Worm (Caenorhabditis elegans) whole organism, young adult: ENCODE results near the gene cdr-4.

Experiments used
- B0019.2 ChIP-seq: fragments of 200-800 bp; sonication (Bioruptor generic); conservative IDR thresholded peaks from 2 replicates; pipeline ENCODE4 v1.3.6; 2022; ENCODE audit warnings: missing genetic modification reagents, missing genetic modification characterization, missing compliant biosample characterization
- C06A6.2 ChIP-seq: fragments of 200-800 bp; sonication (Bioruptor generic); conservative IDR thresholded peaks from 2 replicates; pipeline ENCODE4 v1.3.6; 2022; ENCODE audit warnings: missing genetic modification characterization, missing compliant biosample characterization
- F37B4.10 ChIP-seq: fragments of 200-800 bp; sonication (Bioruptor generic); IDR thresholded peaks from 2 replicates; pipeline ENCODE4 v1.3.6; 2022; ENCODE audit warnings: missing genetic modification characterization, missing compliant biosample characterization
- F39B2.1 ChIP-seq: fragments of 200-800 bp; sonication (Bioruptor generic); IDR thresholded peaks from 2 replicates; pipeline ENCODE4 v1.3.6; 2022; ENCODE audit warnings: missing genetic modification reagents, missing genetic modification characterization, missing compliant biosample characterization
- F52B5.7 ChIP-seq: sonication (generic microtip); optimal IDR thresholded peaks from 2 replicates; lab custom pipeline; 2016; ENCODE audit warnings: mild to moderate bottlenecking, missing genetic modification characterization, missing compliant biosample characterization
- F55B11.4 ChIP-seq: sonication (generic microtip); optimal IDR thresholded peaks from 2 replicates; lab custom pipeline; 2016; ENCODE audit warnings: missing compliant biosample characterization, missing genetic modification characterization, borderline replicate concordance; ENCODE audit not compliant: insufficient read depth
- F57A8.1 ChIP-seq: fragments of 200-800 bp; sonication (Bioruptor generic); optimal IDR thresholded peaks from 2 replicates; lab custom pipeline; 2018; ENCODE audit warnings: mild to moderate bottlenecking, missing genetic modification characterization, moderate library complexity, missing compliant biosample characterization
- T07F8.4 ChIP-seq: sonication (generic microtip); optimal IDR thresholded peaks from 2 replicates; lab custom pipeline; 2016; ENCODE audit warnings: mild to moderate bottlenecking, missing genetic modification characterization, moderate library complexity, missing compliant biosample characterization
- Y95B8A.8 ChIP-seq: fragments of 200-800 bp; sonication (Bioruptor generic); IDR thresholded peaks from 2 replicates; pipeline ENCODE4 v1.3.6; 2022; ENCODE audit warnings: missing genetic modification reagents, missing genetic modification characterization, missing compliant biosample characterization
- atf-7 ChIP-seq: sonication (generic microtip); optimal IDR thresholded peaks from 2 replicates; lab custom pipeline; 2017; ENCODE audit warnings: mild to moderate bottlenecking, missing genetic modification characterization, missing compliant biosample characterization
- ceh-27 ChIP-seq: fragments of 200-800 bp; sonication (Bioruptor generic); optimal IDR thresholded peaks from 2 replicates; lab custom pipeline; 2018; ENCODE audit warnings: mild to moderate bottlenecking, missing genetic modification characterization, moderate library complexity, missing compliant biosample characterization
- ceh-40 ChIP-seq: fragments of 200-800 bp; sonication (Bioruptor generic); IDR thresholded peaks from 2 replicates; pipeline ENCODE4 v1.3.6; 2022; ENCODE audit warnings: missing genetic modification characterization, missing compliant biosample characterization
- ceh-58 ChIP-seq: fragments of 200-800 bp; sonication (Bioruptor generic); IDR thresholded peaks from 2 replicates; pipeline ENCODE4 v1.3.6; 2022; ENCODE audit warnings: missing genetic modification characterization, missing compliant biosample characterization
- die-1 ChIP-seq: sonication (generic microtip); optimal IDR thresholded peaks from 2 replicates; lab custom pipeline; 2016; ENCODE audit warnings: missing genotype, mild to moderate bottlenecking, missing genetic modification characterization, missing compliant biosample characterization
- egl-18 ChIP-seq: fragments of 200-800 bp; sonication (Bioruptor generic); IDR thresholded peaks from 2 replicates; pipeline ENCODE4 v1.3.6; 2022; ENCODE audit warnings: missing genetic modification reagents, missing genetic modification characterization, missing compliant biosample characterization
- ekl-4 ChIP-seq: fragments of 200-800 bp; sonication (Bioruptor generic); IDR thresholded peaks from 2 replicates; pipeline ENCODE4 v1.3.6; 2022; ENCODE audit warnings: missing genetic modification reagents, missing genetic modification characterization, missing compliant biosample characterization
- lin-26 ChIP-seq: fragments of 200-800 bp; sonication (Bioruptor generic); IDR thresholded peaks from 2 replicates; pipeline ENCODE4 v1.3.6; 2022; ENCODE audit warnings: missing genetic modification reagents, missing genetic modification characterization, missing compliant biosample characterization
- lin-35 ChIP-seq, 3 experiments: fragments of 150-350 bp in 2 of 3; sonication (generic microtip) in 1 of 3; optimal IDR thresholded peaks; 2 replicates each; lab custom pipeline; 2014 to 2018; ENCODE audit warnings: missing biosample characterization in 3 of 3, missing genetic modification characterization in 3 of 3, missing genetic modification reagents in 3 of 3
- lir-1 ChIP-seq: fragments of 200-800 bp; sonication (Bioruptor generic); conservative IDR thresholded peaks from 2 replicates; pipeline ENCODE4 v1.3.6; 2022; ENCODE audit warnings: missing genetic modification reagents, missing genetic modification characterization, missing compliant biosample characterization
- madf-3 ChIP-seq: fragments of 200-800 bp; sonication (Bioruptor generic); IDR thresholded peaks from 2 replicates; pipeline ENCODE4 v1.3.6; 2022; ENCODE audit warnings: missing genetic modification reagents, missing genetic modification characterization, missing compliant biosample characterization
- mcd-1 ChIP-seq: fragments of 200-800 bp; sonication (Bioruptor generic); IDR thresholded peaks from 2 replicates; pipeline ENCODE4 v1.3.6; 2022; ENCODE audit warnings: missing genetic modification reagents, missing genetic modification characterization, missing compliant biosample characterization
- mxl-1 ChIP-seq: sonication (generic microtip); optimal IDR thresholded peaks from 2 replicates; lab custom pipeline; 2016; ENCODE audit warnings: missing genetic modification characterization, missing compliant biosample characterization
- nhr-120 ChIP-seq: fragments of 200-800 bp; sonication (Bioruptor generic); IDR thresholded peaks from 2 replicates; pipeline ENCODE4 v1.3.6; 2022; ENCODE audit warnings: missing genetic modification characterization, missing compliant biosample characterization
- nhr-80 ChIP-seq: sonication (generic microtip); optimal IDR thresholded peaks from 2 replicates; lab custom pipeline; 2016; ENCODE audit warnings: missing genetic modification characterization, missing compliant biosample characterization
- nhr-90 ChIP-seq: sonication (generic microtip); optimal IDR thresholded peaks from 2 replicates; lab custom pipeline; 2016; ENCODE audit warnings: missing genotype, mild to moderate bottlenecking, missing genetic modification characterization, missing compliant biosample characterization
- pha-4 ChIP-seq: fragments of 150-350 bp; sonication (generic microtip); optimal IDR thresholded peaks from 2 replicates; lab custom pipeline; 2014; ENCODE audit warnings: missing biosample characterization, missing genetic modification reagents, missing genetic modification characterization
- snpc-1.1 ChIP-seq: sonication (generic microtip); optimal IDR thresholded peaks from 2 replicates; lab custom pipeline; 2017; ENCODE audit warnings: missing genetic modification characterization, mild to moderate bottlenecking, missing compliant biosample characterization, antibody characterized with exemption, moderate library complexity, missing genotype, missing genetic modification reagents; ENCODE audit not compliant: insufficient read depth
- snpc-4 ChIP-seq, 5 experiments: fragments of 150-350 bp in 1 of 5; sonication (generic microtip) in 4 of 5; optimal IDR thresholded peaks; 2 replicates each; lab custom pipeline; 2014 to 2018; ENCODE audit warnings: missing genetic modification characterization in 5 of 5, missing biosample characterization in 3 of 5, antibody characterized with exemption in 2 of 5, mild to moderate bottlenecking in 2 of 5, missing compliant biosample characterization in 2 of 5, missing genotype in 2 of 5, moderate library complexity in 2 of 5, missing genetic modification reagents in 1 of 5
- tbp1 ChIP-seq: fragments of 200-800 bp; sonication (Bioruptor generic); optimal IDR thresholded peaks from 2 replicates; lab custom pipeline; 2018; ENCODE audit warnings: mild to moderate bottlenecking, missing genetic modification characterization, missing compliant biosample characterization
- unc-130 ChIP-seq: sonication (generic microtip); optimal IDR thresholded peaks from 2 replicates; lab custom pipeline; 2016; ENCODE audit warnings: missing genetic modification reagents, missing genetic modification characterization, missing compliant biosample characterization
- unc-62 ChIP-seq: fragments of 150-350 bp; optimal IDR thresholded peaks from 2 replicates; lab custom pipeline; 2014; ENCODE audit warnings: missing biosample characterization, missing genetic modification reagents, missing genetic modification characterization
- zim-3 ChIP-seq: sonication (generic microtip); optimal IDR thresholded peaks from 2 replicates; lab custom pipeline; 2017; ENCODE audit warnings: mild to moderate bottlenecking, missing genetic modification characterization, moderate library complexity, missing compliant biosample characterization

The cdr-4 gene

DNA sequence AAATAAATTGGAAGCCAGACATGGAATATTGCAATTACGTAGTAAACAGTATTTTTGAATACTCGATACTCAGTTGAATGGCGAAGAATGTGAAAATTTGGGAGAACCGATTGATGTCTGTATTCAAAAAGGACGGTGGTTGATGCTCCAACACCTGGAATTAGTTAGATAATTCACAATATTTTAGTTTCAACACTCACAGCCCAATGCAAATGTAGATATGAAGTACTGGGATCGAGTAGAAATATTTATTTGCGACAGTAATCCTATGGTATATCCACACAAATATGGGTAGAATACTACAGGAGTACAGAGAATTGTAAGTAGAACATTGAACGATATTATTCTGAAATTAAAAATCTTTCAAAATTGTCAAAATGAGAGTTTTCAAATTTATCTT, 24.7 kb upstream of the cdr-4 start:
- TF ChIP-seq B0019.2 (GFP tag; lab: Robert Waterston, UW): no peak
- TF ChIP-seq Y95B8A.8: no peak
- no peak for TF ChIP-seq mcd-1 (GFP tag; lab: Robert Waterston, UW)
- no peak for TF ChIP-seq tbp1

DNA sequence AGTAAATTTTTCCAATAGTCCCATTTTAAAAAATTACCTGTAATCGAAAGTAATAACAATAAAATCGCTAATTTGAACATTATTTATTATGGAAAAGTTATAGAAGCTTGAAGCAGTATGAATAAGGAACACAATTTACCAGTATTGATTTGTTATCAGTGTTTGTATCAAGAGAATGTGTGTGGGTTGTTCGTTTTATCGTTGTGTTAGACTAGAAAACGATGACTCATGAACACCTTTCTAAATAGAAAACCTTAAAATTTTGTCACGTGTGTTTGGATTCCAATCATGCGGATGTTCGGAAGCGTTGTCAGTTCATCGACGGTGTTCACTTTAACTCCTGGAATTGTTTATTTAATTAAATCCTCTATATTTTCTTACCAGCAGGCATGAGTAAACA, 23.7 kb upstream of the cdr-4 start, which contains the start of gene C54D10.13:
Gene C54D10.13 (minus strand): TSS at position 179 of the 400 bp plus-strand sequence.
- no peak for TF ChIP-seq madf-3

DNA sequence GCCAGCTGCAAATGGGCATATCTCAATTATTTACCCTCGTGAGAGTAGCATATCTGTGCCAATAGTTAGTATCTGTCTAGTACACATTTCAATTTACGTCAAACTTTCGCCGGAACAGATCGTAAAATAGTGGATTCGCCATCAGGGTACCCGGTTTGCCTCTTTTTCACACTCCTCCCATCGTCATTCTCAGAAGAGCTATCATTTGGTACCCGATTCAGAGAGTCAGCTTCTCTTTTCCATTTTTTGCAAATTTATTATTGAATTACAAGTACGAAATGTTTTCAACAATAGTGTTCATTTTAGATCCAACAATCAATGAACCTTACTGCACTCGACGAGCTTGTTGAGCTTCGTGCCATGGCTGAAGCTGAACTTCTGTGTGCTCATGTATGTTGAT, 20.6 kb upstream of the cdr-4 start, which contains the start of gene C54D10.5:
Gene C54D10.5 (plus strand): TSS at position 301 of the 400 bp plus-strand sequence.
- TF ChIP-seq lin-26 (no peak), nhr-90 (tag; lab: Kevin White, UChicago) (no peak), pha-4 (tag; lab: Kevin White, UChicago) (no peak), ekl-4 (GFP tag; lab: Robert Waterston, UW) (no peak), snpc-4 (GFP tag; optimal IDR thresholded peaks at IDR 0.05; lab: Kevin White, UChicago) (no peak), snpc-4 (tag; optimal IDR thresholded peaks at IDR 0.05; lab: Kevin White, UChicago) (no peak), F37B4.10 (GFP tag; lab: Robert Waterston, UW) (no peak), nhr-120 (GFP tag; lab: Robert Waterston, UW) (no peak), unc-130 (GFP tag; lab: Kevin White, UChicago) (no peak), ceh-40 (GFP tag; lab: Robert Waterston, UW) (no peak), F57A8.1 (GFP tag; lab: Kevin White, UChicago) (no peak), C06A6.2 (GFP tag; lab: Robert Waterston, UW) (no peak), Y95B8A.8 (no peak), nhr-80 (tag; lab: Kevin White, UChicago) (no peak), snpc-1.1 (tag; lab: Kevin White, UChicago) (no peak), unc-62 (GFP tag; lab: Kevin White, UChicago) (no peak), F52B5.7 (no peak), ceh-58 (GFP tag; lab: Robert Waterston, UW) (no peak), mxl-1 (tag; lab: Kevin White, UChicago) (no peak)

DNA sequence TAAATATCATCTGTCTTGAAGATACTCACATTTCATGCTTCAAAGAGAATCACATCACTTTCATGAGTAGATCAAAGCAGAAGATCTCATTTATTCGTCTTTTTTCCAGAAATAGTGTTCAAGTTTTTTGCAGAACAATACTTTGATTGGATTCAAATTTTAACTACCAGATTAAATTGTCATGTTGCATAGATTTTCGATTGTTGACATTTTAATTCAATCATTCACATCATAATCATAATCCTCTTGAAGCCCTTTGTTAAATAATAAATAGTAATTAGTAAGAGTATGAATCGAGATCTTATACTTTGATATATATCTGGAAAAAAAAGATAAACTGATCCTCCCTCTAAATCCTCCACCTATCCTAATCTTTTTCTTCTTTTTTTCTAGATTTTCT, 19.4 kb upstream of the cdr-4 start:
- TF ChIP-seq atf-7 (tag; lab: Kevin White, UChicago): no peak
- TF ChIP-seq egl-18 (GFP tag; lab: Robert Waterston, UW): no peak
- no peak for TF ChIP-seq die-1 (tag; lab: Kevin White, UChicago)
- no peak for TF ChIP-seq F55B11.4 (tag; lab: Kevin White, UChicago)
- no peak for TF ChIP-seq F39B2.1 (GFP tag; lab: Robert Waterston, UW)
- TF ChIP-seq, all 124 proteins: peak for 0

DNA sequence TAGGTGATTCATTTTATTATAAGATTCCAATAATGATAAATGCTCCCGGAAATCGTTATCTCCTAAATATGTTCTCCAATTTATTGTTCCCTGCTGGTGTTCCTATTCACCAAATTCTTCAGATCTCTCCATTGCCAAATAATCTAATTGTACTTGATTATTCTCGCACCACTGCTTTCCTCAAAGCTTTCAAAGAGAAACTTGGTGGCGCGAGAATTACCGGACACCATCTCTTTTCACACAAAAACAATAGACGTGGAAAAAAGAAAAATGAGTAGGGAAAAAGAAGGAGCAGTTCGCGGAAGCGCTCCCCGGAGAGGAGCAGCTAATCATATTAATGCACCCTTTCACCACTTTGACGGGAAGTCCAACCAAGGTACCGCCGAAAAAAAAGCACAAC, 12.9 kb upstream of the cdr-4 start:
- no peak for TF ChIP-seq lin-35 (GFP tag; optimal IDR thresholded peaks at IDR 0.05; lab: Kevin White, UChicago)
- no peak for TF ChIP-seq T07F8.4
- no peak for TF ChIP-seq pha-4 (tag; lab: Kevin White, UChicago)
- TF ChIP-seq zim-3: no peak
- no peak for TF ChIP-seq lir-1 (GFP tag; lab: Robert Waterston, UW)
- TF ChIP-seq ceh-27 (GFP tag; lab: Kevin White, UChicago): no peak
